Worm (Caenorhabditis elegans) whole organism, mixed stage, embryonic: ENCODE measurements around the gene magu-4.
"Not testable (repeated sequence)": the region's sequence is repeated elsewhere in the genome, so short reads cannot be mapped to it uniquely, and the experiment has no call there.

Source experiments
- blmp-1 ChIP-seq: fragments of 150-350 bp; optimal IDR thresholded peaks from 2 replicates; lab custom pipeline; 2014; ENCODE audit warnings: missing biosample characterization, missing genetic modification characterization
- ces-1 ChIP-seq: fragments of 150-350 bp; optimal IDR thresholded peaks from 2 replicates; lab custom pipeline; 2014; ENCODE audit warnings: missing biosample characterization, missing genetic modification reagents, missing genetic modification characterization
- hlh-1 ChIP-seq: fragments of 150-350 bp; optimal IDR thresholded peaks from 2 replicates; lab custom pipeline; 2014; ENCODE audit warnings: missing biosample characterization, missing genetic modification reagents, missing genetic modification characterization
- lsy-2 ChIP-seq: fragments of 150-350 bp; optimal IDR thresholded peaks from 2 replicates; lab custom pipeline; 2014; ENCODE audit warnings: missing biosample characterization, missing genetic modification characterization
- nhr-12 ChIP-seq: fragments of 150-350 bp; optimal IDR thresholded peaks from 2 replicates; lab custom pipeline; 2014; ENCODE audit warnings: missing biosample characterization, missing genetic modification characterization
- nhr-2 ChIP-seq: fragments of 150-350 bp; optimal IDR thresholded peaks from 2 replicates; lab custom pipeline; 2014; ENCODE audit warnings: missing biosample characterization, missing genetic modification characterization
- nhr-237 ChIP-seq: fragments of 150-350 bp; optimal IDR thresholded peaks from 2 replicates; lab custom pipeline; 2014; ENCODE audit warnings: missing biosample characterization, missing genetic modification characterization
- nhr-28 ChIP-seq: fragments of 150-350 bp; optimal IDR thresholded peaks from 2 replicates; lab custom pipeline; 2014; ENCODE audit warnings: missing biosample characterization, missing genetic modification characterization
- nhr-76 ChIP-seq: sonication (generic microtip); optimal IDR thresholded peaks from 2 replicates; lab custom pipeline; 2017; ENCODE audit warnings: missing biosample characterization, missing genetic modification characterization
- pha-4 ChIP-seq: fragments of 150-350 bp; optimal IDR thresholded peaks from 2 replicates; lab custom pipeline; 2018; ENCODE audit warnings: missing biosample characterization, missing genetic modification reagents, missing genetic modification characterization
- sem-2 ChIP-seq: fragments of 200-800 bp; sonication (Bioruptor generic); optimal IDR thresholded peaks from 2 replicates; lab custom pipeline; 2018; ENCODE audit warnings: mild to moderate bottlenecking, missing genetic modification characterization, missing compliant biosample characterization
- snpc-4 ChIP-seq: fragments of 150-350 bp; optimal IDR thresholded peaks from 2 replicates; lab custom pipeline; 2014; ENCODE audit warnings: missing biosample characterization, missing genetic modification characterization
- ztf-11 ChIP-seq: fragments of 150-350 bp; optimal IDR thresholded peaks from 2 replicates; lab custom pipeline; 2014; ENCODE audit warnings: missing biosample characterization, missing genetic modification characterization

ce11 chrIV:10028779-10029178 lies 19.2 kb downstream of the magu-4 start, which contains the start of the genes F44D12.16 and msd-2:
- not testable (repeated sequence) for TF ChIP-seq lsy-2 (tag; lab: Kevin White, UChicago); nhr-76; nhr-12 (tag; lab: Kevin White, UChicago); ztf-11 (tag; lab: Kevin White, UChicago); nhr-237 (tag; lab: Kevin White, UChicago); nhr-28 (tag; lab: Kevin White, UChicago); nhr-2 (tag; lab: Kevin White, UChicago); snpc-4 (tag; lab: Kevin White, UChicago); blmp-1 (tag; lab: Kevin White, UChicago); pha-4; sem-2 (GFP tag; lab: Kevin White, UChicago); hlh-1 (tag; lab: Kevin White, UChicago); ces-1 (GFP tag; lab: Kevin White, UChicago)
